In the genomic region with DNA sequence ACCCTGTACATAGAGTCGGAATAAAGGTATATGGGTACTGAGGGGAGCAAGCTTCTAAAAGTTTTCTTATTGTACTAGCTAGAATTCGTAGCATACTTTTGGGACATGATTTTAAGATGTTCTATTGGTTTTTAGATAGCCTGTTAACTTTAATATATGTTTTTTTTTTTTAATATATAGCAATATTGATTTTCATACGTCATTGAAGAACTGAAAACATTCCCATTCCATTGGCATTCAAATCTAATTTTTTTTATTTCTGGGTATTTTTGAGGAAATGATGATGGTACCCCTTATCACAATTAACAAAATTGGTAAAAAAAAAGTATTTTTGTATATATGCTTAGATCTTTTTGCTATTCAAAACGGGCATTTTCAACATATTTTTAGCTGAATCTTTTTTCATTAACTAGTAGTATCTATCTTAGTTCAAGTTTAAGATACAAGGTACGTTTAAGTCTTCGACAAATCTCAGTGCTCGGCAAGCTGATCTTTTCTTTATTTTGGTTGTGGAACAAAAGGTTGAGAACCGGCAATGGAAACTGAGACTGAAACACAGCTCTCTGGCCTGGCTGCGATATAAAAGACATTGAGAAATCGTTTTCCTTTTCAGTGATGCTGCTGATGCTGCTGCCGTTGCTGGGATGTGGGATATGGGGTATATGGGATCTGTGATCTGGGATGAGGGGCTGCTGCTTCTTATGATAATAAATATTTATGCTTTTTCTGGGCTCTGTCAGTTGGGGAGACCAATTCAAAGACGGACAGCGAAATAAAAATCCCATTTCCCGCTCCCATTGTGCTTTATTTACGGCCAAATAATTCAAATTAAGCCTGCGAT, we compare ENCODE assay signal across 5 fruit fly cellular contexts.
A peak's percentile ranks its signal among the peaks of the same experiment; 100 is the strongest.
TF ChIP-seq lines count a peak whose summit lies in the region.

No protein-coding gene starts in this region.

- no peak for TF ChIP-seq CTCF in whole organism, embryonic (GFP tag; optimal IDR thresholded peaks at IDR 0.05; lab: Kevin White, UChicago)

TF ChIP-seq in whole organism, 6 proteins besides CTCF, POLR2A, EP300 and RAD21:
- peak; percentile 92 for TF ChIP-seq pan (optimal IDR thresholded peaks at IDR 0.05; lab: Kevin White, UChicago)
- no peak for TF ChIP-seq Dll (optimal IDR thresholded peaks at IDR 0.05; lab: Kevin White, UChicago)

TF ChIP-seq in whole organism, embryonic, 481 proteins besides CTCF, POLR2A, EP300 and RAD21 (continues in another document):
- TF ChIP-seq cwo (GFP tag; optimal IDR thresholded peaks at IDR 0.05; lab: Kevin White, UChicago): no peak
- no peak for TF ChIP-seq GATAe (GFP tag; conservative IDR thresholded peaks at IDR 0.05; lab: Robert Waterston, UW)
- 0 out of 2 replicates have a peak, but pooled peaks have one; percentile 34 for TF ChIP-seq CG14014 (GFP tag; IDR thresholded peaks at IDR 0.05; lab: Robert Waterston, UW)
- TF ChIP-seq Deaf1 (tag; optimal IDR thresholded peaks at IDR 0.05; lab: Kevin White, UChicago): no peak
- no peak for TF ChIP-seq Ada2b (GFP tag; IDR thresholded peaks at IDR 0.05; lab: Robert Waterston, UW)
- TF ChIP-seq Ssrp (tag; optimal IDR thresholded peaks at IDR 0.05; lab: Kevin White, UChicago): peak; percentile 67
- no peak for TF ChIP-seq fd102C (GFP tag; optimal IDR thresholded peaks at IDR 0.05; lab: Kevin White, UChicago)
- TF ChIP-seq Camta (GFP tag; optimal IDR thresholded peaks at IDR 0.05; lab: Kevin White, UChicago): no peak
- no peak for TF ChIP-seq Dfd (GFP tag; optimal IDR thresholded peaks at IDR 0.05; lab: Kevin White, UChicago)
- TF ChIP-seq sqz (GFP tag; optimal IDR thresholded peaks at IDR 0.05; lab: Kevin White, UChicago): peak; percentile 38
- no peak for TF ChIP-seq CG3726 (GFP tag; IDR thresholded peaks at IDR 0.05; lab: Robert Waterston, UW)
- TF ChIP-seq Fer1 (GFP tag; optimal IDR thresholded peaks at IDR 0.05; lab: Kevin White, UChicago): no peak
- no peak for TF ChIP-seq pb (GFP tag; optimal IDR thresholded peaks at IDR 0.05; lab: Kevin White, UChicago)
- TF ChIP-seq prd (optimal IDR thresholded peaks at IDR 0.05; lab: Kevin White, UChicago): no peak
- TF ChIP-seq prd (GFP tag; IDR thresholded peaks at IDR 0.05; lab: Robert Waterston, UW): peak; percentile 48; the same call in 2 of the 3 replicates
- no peak for TF ChIP-seq pfk (GFP tag; optimal IDR thresholded peaks at IDR 0.05; lab: Kevin White, UChicago)
- TF ChIP-seq Rfx (GFP tag; IDR thresholded peaks at IDR 0.05; lab: Robert Waterston, UW): peak; percentile 35; the same call in 1 of the 2 replicates
- TF ChIP-seq sc (optimal IDR thresholded peaks at IDR 0.05; lab: Kevin White, UChicago): no peak
- TF ChIP-seq sc (GFP tag; optimal IDR thresholded peaks at IDR 0.05; lab: Kevin White, UChicago): peak; percentile 59
- no peak for TF ChIP-seq CG7271 (tag; optimal IDR thresholded peaks at IDR 0.05; lab: Kevin White, UChicago)

TF ChIP-seq in whole organism, prepupa, 60 proteins besides CTCF, POLR2A, EP300 and RAD21 (continues in another document):
- TF ChIP-seq CG7368 (GFP tag; optimal IDR thresholded peaks at IDR 0.05; lab: Kevin White, UChicago) (peak; percentile 26), CG6854 (GFP tag; optimal IDR thresholded peaks at IDR 0.05; lab: Kevin White, UChicago) (no peak), net (GFP tag; optimal IDR thresholded peaks at IDR 0.05; lab: Kevin White, UChicago) (peak; percentile 56), achi (GFP tag; optimal IDR thresholded peaks at IDR 0.05; lab: Kevin White, UChicago) (peak; percentile 68), CG3032 (tag; optimal IDR thresholded peaks at IDR 0.05; lab: Kevin White, UChicago) (peak; percentile 59), CG16779 (tag; optimal IDR thresholded peaks at IDR 0.05; lab: Kevin White, UChicago) (no peak), Hr38 (GFP tag; optimal IDR thresholded peaks at IDR 0.05; lab: Kevin White, UChicago) (no peak), CG8632 (GFP tag; optimal IDR thresholded peaks at IDR 0.05; lab: Kevin White, UChicago) (peak; percentile 66), CG34406 (GFP tag; optimal IDR thresholded peaks at IDR 0.05; lab: Kevin White, UChicago) (peak; percentile 70), CG15336 (GFP tag; IDR thresholded peaks at IDR 0.05; lab: Robert Waterston, UW) (peak; percentile 46), vri (GFP tag; optimal IDR thresholded peaks at IDR 0.05; lab: Kevin White, UChicago) (no peak), CG9139 (GFP tag; optimal IDR thresholded peaks at IDR 0.05; lab: Kevin White, UChicago) (no peak), lz (GFP tag; optimal IDR thresholded peaks at IDR 0.05; lab: Kevin White, UChicago) (peak; percentile 68), Sox102F (GFP tag; optimal IDR thresholded peaks at IDR 0.05; lab: Kevin White, UChicago) (peak; percentile 33), CG32006 (GFP tag; optimal IDR thresholded peaks at IDR 0.05; lab: Kevin White, UChicago) (peak; percentile 85), Sox14 (GFP tag; optimal IDR thresholded peaks at IDR 0.05; lab: Kevin White, UChicago) (peak; percentile 55), CG1621 (tag; optimal IDR thresholded peaks at IDR 0.05; lab: Kevin White, UChicago) (no peak), Eip78C (GFP tag; lab: Kevin White, UChicago) (peak; percentile 93), dac (GFP tag; optimal IDR thresholded peaks at IDR 0.05; lab: Kevin White, UChicago) (no peak), Hr39 (GFP tag; optimal IDR thresholded peaks at IDR 0.05; lab: Kevin White, UChicago) (peak; percentile 38), Gug (GFP tag; IDR thresholded peaks at IDR 0.05; lab: Robert Waterston, UW) (no peak)

TF ChIP-seq in whole organism, pupa, 21 proteins besides CTCF, POLR2A, EP300 and RAD21:
- TF ChIP-seq CG32121 (GFP tag; IDR thresholded peaks at IDR 0.05; lab: Robert Waterston, UW) (no peak), CG8159 (tag; optimal IDR thresholded peaks at IDR 0.05; lab: Kevin White, UChicago) (peak; percentile 77), CG17806 (tag; optimal IDR thresholded peaks at IDR 0.05; lab: Kevin White, UChicago) (peak; percentile 60), Ets98B (GFP tag; IDR thresholded peaks at IDR 0.05; lab: Robert Waterston, UW) (peak; percentile 38; the same call in 1 of the 2 replicates), EcR (GFP tag; optimal IDR thresholded peaks at IDR 0.05; lab: Kevin White, UChicago) (peak; percentile 83), CG15710 (tag; optimal IDR thresholded peaks at IDR 0.05; lab: Kevin White, UChicago) (peak; percentile 56), CG8301 (tag; optimal IDR thresholded peaks at IDR 0.05; lab: Kevin White, UChicago) (peak; percentile 37), Pif1A (GFP tag; optimal IDR thresholded peaks at IDR 0.05; lab: Kevin White, UChicago) (peak; percentile 49), D1 (tag; optimal IDR thresholded peaks at IDR 0.05; lab: Kevin White, UChicago) (no peak), CG4496 (GFP tag; IDR thresholded peaks at IDR 0.05; lab: Robert Waterston, UW) (peak; percentile 60), CG9948 (tag; optimal IDR thresholded peaks at IDR 0.05; lab: Kevin White, UChicago) (peak; percentile 54), CG12605 (GFP tag; IDR thresholded peaks at IDR 0.05; lab: Robert Waterston, UW) (no peak), rn (GFP tag; IDR thresholded peaks at IDR 0.05; lab: Robert Waterston, UW) (no peak; the same call in 1 of the 2 replicates), Snoo (tag; optimal IDR thresholded peaks at IDR 0.05; lab: Kevin White, UChicago) (peak; percentile 75), fd96Ca (GFP tag; IDR thresholded peaks at IDR 0.05; lab: Robert Waterston, UW) (0 out of 3 replicates have a peak, but pooled peaks have one; percentile 25), CG14655 (GFP tag; optimal IDR thresholded peaks at IDR 0.05; lab: Kevin White, UChicago) (peak; percentile 79), CG13204 (GFP tag; optimal IDR thresholded peaks at IDR 0.05; lab: Kevin White, UChicago) (peak; percentile 10), Pif1B (GFP tag; optimal IDR thresholded peaks at IDR 0.05; lab: Kevin White, UChicago) (peak; percentile 21)

TF ChIP-seq in whole organism, wandering third instar larva, 38 proteins besides CTCF, POLR2A, EP300 and RAD21 (continues in another document):
- no peak for TF ChIP-seq Myc (optimal IDR thresholded peaks at IDR 0.05; lab: Kevin White, UChicago)
- peak; percentile 63 for TF ChIP-seq pan (optimal IDR thresholded peaks at IDR 0.05; lab: Kevin White, UChicago)
- TF ChIP-seq CG9705 (GFP tag; optimal IDR thresholded peaks at IDR 0.05; lab: Kevin White, UChicago): no peak
- peak; percentile 64 for TF ChIP-seq OdsH (GFP tag; optimal IDR thresholded peaks at IDR 0.05; lab: Kevin White, UChicago)
- no peak for TF ChIP-seq sage (GFP tag; optimal IDR thresholded peaks at IDR 0.05; lab: Kevin White, UChicago)
- no peak for TF ChIP-seq lola (GFP tag; optimal IDR thresholded peaks at IDR 0.05; lab: Kevin White, UChicago)
- TF ChIP-seq h (GFP tag; optimal IDR thresholded peaks at IDR 0.05; lab: Kevin White, UChicago): peak; percentile 41
- no peak for TF ChIP-seq Rel (GFP tag; optimal IDR thresholded peaks at IDR 0.05; lab: Kevin White, UChicago)
- no peak for TF ChIP-seq Rel (tag; optimal IDR thresholded peaks at IDR 0.05; lab: Kevin White, UChicago)
- no peak for TF ChIP-seq brk (GFP tag; optimal IDR thresholded peaks at IDR 0.05; lab: Kevin White, UChicago)
- TF ChIP-seq Hr78 (GFP tag; optimal IDR thresholded peaks at IDR 0.05; lab: Kevin White, UChicago): no peak
- no peak for TF ChIP-seq Vsx2 (GFP tag; optimal IDR thresholded peaks at IDR 0.05; lab: Kevin White, UChicago; ENCODE audit: partially characterized antibody)
- peak in 1 of 2 experiments; percentile 60 for TF ChIP-seq foxo (GFP tag; optimal IDR thresholded peaks at IDR 0.05; lab: Kevin White, UChicago)
- no peak for TF ChIP-seq GATAd (GFP tag; optimal IDR thresholded peaks at IDR 0.05; lab: Kevin White, UChicago)
- no peak for TF ChIP-seq Jra (GFP tag; optimal IDR thresholded peaks at IDR 0.05; lab: Kevin White, UChicago)
- peak; percentile 44 for TF ChIP-seq psq (GFP tag; optimal IDR thresholded peaks at IDR 0.05; lab: Kevin White, UChicago)
- TF ChIP-seq fru (GFP tag; optimal IDR thresholded peaks at IDR 0.05; lab: Kevin White, UChicago): peak; percentile 13
- TF ChIP-seq N (GFP tag; optimal IDR thresholded peaks at IDR 0.05; lab: Kevin White, UChicago): no peak
- TF ChIP-seq usp (GFP tag; optimal IDR thresholded peaks at IDR 0.05; lab: Kevin White, UChicago): no peak
- no peak for TF ChIP-seq dsf (GFP tag; optimal IDR thresholded peaks at IDR 0.05; lab: Kevin White, UChicago; ENCODE audit: borderline replicate concordance)
- no peak for TF ChIP-seq Abd-B (GFP tag; optimal IDR thresholded peaks at IDR 0.05; lab: Kevin White, UChicago)
- no peak for TF ChIP-seq Hnf4 (GFP tag; optimal IDR thresholded peaks at IDR 0.05; lab: Kevin White, UChicago)
- TF ChIP-seq Hr83 (GFP tag; optimal IDR thresholded peaks at IDR 0.05; lab: Kevin White, UChicago; ENCODE audit: poor library complexity, severe bottlenecking): peak; percentile 42
- TF ChIP-seq sv (GFP tag; optimal IDR thresholded peaks at IDR 0.05; lab: Kevin White, UChicago): no peak
- TF ChIP-seq Mio (GFP tag; optimal IDR thresholded peaks at IDR 0.05; lab: Kevin White, UChicago): no peak
- TF ChIP-seq Dfd (GFP tag; optimal IDR thresholded peaks at IDR 0.05; lab: Kevin White, UChicago): no peak
- peak; percentile 19 for TF ChIP-seq ey (GFP tag; optimal IDR thresholded peaks at IDR 0.05; lab: Kevin White, UChicago)
- TF ChIP-seq HLH106 (tag; optimal IDR thresholded peaks at IDR 0.05; lab: Kevin White, UChicago): peak; percentile 54
